Worm (Caenorhabditis elegans) whole organism, late embryonic: ENCODE data around the gene H40L08.3.

Experiments used
- C38D4.7 ChIP-seq: fragments of 200-800 bp; sonication (Bioruptor generic); optimal IDR thresholded peaks from 2 replicates; lab custom pipeline; 2018; ENCODE audit warnings: mild to moderate bottlenecking, missing genetic modification characterization, moderate library complexity, missing compliant biosample characterization
- K02D7.2 ChIP-seq: sonication (generic microtip); optimal IDR thresholded peaks from 2 replicates; lab custom pipeline; 2017; ENCODE audit warnings: mild to moderate bottlenecking, missing genetic modification characterization, missing compliant biosample characterization
- K09A11.1 ChIP-seq: sonication (generic microtip); optimal IDR thresholded peaks from 2 replicates; lab custom pipeline; 2017; ENCODE audit warnings: antibody characterized with exemption, mild to moderate bottlenecking, missing genetic modification characterization, missing compliant biosample characterization; ENCODE audit not compliant: insufficient read depth
- Y22D7AL.16 ChIP-seq: sonication (generic microtip); optimal IDR thresholded peaks from 2 replicates; lab custom pipeline; 2016; ENCODE audit warnings: missing genetic modification characterization, missing compliant biosample characterization
- ceh-18 ChIP-seq: sonication (generic microtip); optimal IDR thresholded peaks from 2 replicates; lab custom pipeline; 2016; ENCODE audit warnings: missing genetic modification characterization, missing compliant biosample characterization
- dmd-4 ChIP-seq: sonication (generic microtip); optimal IDR thresholded peaks from 2 replicates; lab custom pipeline; 2016; ENCODE audit warnings: borderline replicate concordance, missing genetic modification characterization, missing compliant biosample characterization
- fkh-10 ChIP-seq: fragments of 150-350 bp; optimal IDR thresholded peaks from 2 replicates; lab custom pipeline; 2014; ENCODE audit warnings: missing biosample characterization, missing genetic modification reagents, missing genetic modification characterization
- hlh-15 ChIP-seq: sonication (generic microtip); optimal IDR thresholded peaks from 2 replicates; lab custom pipeline; 2016; ENCODE audit warnings: missing genetic modification characterization, missing compliant biosample characterization
- lin-11 ChIP-seq: fragments of 200-800 bp; sonication (Bioruptor generic); optimal IDR thresholded peaks from 2 replicates; lab custom pipeline; 2018; ENCODE audit warnings: mild to moderate bottlenecking, missing genetic modification characterization, missing compliant biosample characterization
- pag-3 ChIP-seq: sonication (generic microtip); optimal IDR thresholded peaks from 2 replicates; lab custom pipeline; 2016; ENCODE audit warnings: missing compliant biosample characterization, missing genetic modification characterization, borderline replicate concordance
- pqm-1 ChIP-seq: sonication (generic microtip); optimal IDR thresholded peaks from 2 replicates; lab custom pipeline; 2016; ENCODE audit warnings: missing genetic modification characterization, missing compliant biosample characterization
- sox-4 ChIP-seq: sonication (generic microtip); optimal IDR thresholded peaks from 2 replicates; lab custom pipeline; 2017; ENCODE audit warnings: mild to moderate bottlenecking, missing genetic modification characterization, inconsistent platforms, missing compliant biosample characterization
- tbx-2 ChIP-seq: sonication (generic microtip); optimal IDR thresholded peaks from 2 replicates; lab custom pipeline; 2016; ENCODE audit warnings: missing genetic modification characterization, missing compliant biosample characterization

DNA sequence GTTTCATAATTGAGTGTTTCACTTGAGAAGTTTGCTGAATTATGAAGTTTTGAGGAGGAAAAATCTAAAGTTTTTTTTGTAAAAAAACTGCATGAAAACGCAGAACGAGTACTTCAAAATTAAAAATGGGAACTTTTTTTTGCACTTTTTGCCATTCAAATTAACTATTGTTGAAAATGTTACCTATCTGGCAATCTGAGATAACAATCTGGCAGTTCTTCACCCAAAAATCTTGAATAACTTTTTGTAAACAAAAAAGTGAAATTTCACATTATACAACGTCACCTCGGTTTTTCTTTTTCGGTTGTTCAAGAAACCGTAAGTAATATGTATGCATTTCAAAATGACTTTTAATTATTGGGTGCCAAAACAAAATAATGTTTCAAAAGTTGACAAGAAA, 33.3 kb downstream of the H40L08.3 start:
- TF ChIP-seq fkh-10 (no peak), tbx-2 (tag; lab: Kevin White, UChicago) (no peak), lin-11 (tag; lab: Kevin White, UChicago) (no peak), Y22D7AL.16 (no peak), pag-3 (no peak), dmd-4 (no peak), C38D4.7 (GFP tag; lab: Kevin White, UChicago) (no peak), ceh-18 (tag; lab: Kevin White, UChicago) (no peak), pqm-1 (tag; lab: Kevin White, UChicago) (no peak), K09A11.1 (no peak), hlh-15 (tag; lab: Kevin White, UChicago) (no peak), K02D7.2 (tag; lab: Kevin White, UChicago) (no peak), sox-4 (no peak)
